Worm (Caenorhabditis elegans) whole organism, early embryonic: ENCODE measurements around the gene Y54G2A.52.

Experiments
- B0310.2 ChIP-seq: sonication (generic microtip); optimal IDR thresholded peaks from 2 replicates; lab custom pipeline; 2016; ENCODE audit warnings: mild to moderate bottlenecking, missing genetic modification characterization, missing compliant biosample characterization
- ama-1 ChIP-seq: fragments of 150-350 bp; optimal IDR thresholded peaks from 2 replicates; lab custom pipeline; 2014
- ets-7 ChIP-seq: sonication (generic microtip); optimal IDR thresholded peaks from 2 replicates; lab custom pipeline; 2016; ENCODE audit warnings: missing genotype, missing genetic modification characterization, missing compliant biosample characterization
- flt-1 ChIP-seq: fragments of 200-800 bp; sonication (Bioruptor generic); IDR thresholded peaks from 2 replicates; pipeline ENCODE4 v1.3.6; 2022; ENCODE audit warnings: missing genetic modification characterization, missing compliant biosample characterization
- hmbx-1 ChIP-seq: sonication (generic microtip); optimal IDR thresholded peaks from 2 replicates; lab custom pipeline; 2016; ENCODE audit warnings: mild to moderate bottlenecking, missing genetic modification characterization, missing compliant biosample characterization
- pes-1 ChIP-seq: fragments of 200-800 bp; sonication (Bioruptor generic); IDR thresholded peaks from 2 replicates; pipeline ENCODE4 v1.3.6; 2022; ENCODE audit warnings: missing genetic modification reagents, missing genetic modification characterization, missing compliant biosample characterization

ce11 chrIV:2748863-2749451 lies 49.5 kb downstream of the Y54G2A.52 start:
- TF ChIP-seq B0310.2 (tag; lab: Kevin White, UChicago) (no peak), hmbx-1 (tag; lab: Kevin White, UChicago) (no peak), pes-1 (no peak), ets-7 (tag; lab: Kevin White, UChicago) (no peak), flt-1 (no peak), ama-1 (no peak)
